Worm (Caenorhabditis elegans) whole organism, early embryonic: ENCODE results near the gene W06A7.4.

Experiments
- ama-1 ChIP-seq: fragments of 150-350 bp; optimal IDR thresholded peaks from 2 replicates; lab custom pipeline; 2014
- tbx-11 ChIP-seq: fragments of 200-800 bp; sonication (Bioruptor generic); IDR thresholded peaks from 2 replicates; pipeline ENCODE4 v1.3.6; 2022; ENCODE audit warnings: missing genetic modification characterization, missing compliant biosample characterization

DNA sequence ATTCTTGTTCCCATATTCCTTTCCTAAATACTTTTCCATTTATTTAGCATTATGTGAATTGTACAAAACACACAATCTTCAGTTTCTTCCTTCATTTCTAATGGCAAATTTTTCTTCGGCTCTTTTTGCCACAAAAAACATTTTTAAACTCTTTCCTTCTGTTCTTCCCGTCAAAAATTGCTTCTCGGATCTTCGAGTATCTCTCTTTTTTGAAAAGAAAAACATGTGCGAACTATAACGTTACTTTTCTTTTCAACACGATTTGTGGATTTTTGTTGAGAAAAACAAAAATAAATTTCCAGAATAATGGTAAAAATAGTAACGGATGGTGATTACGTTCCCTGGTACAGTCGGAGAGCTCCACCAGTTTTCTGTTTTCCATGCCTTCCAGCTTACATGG, 2.7 kb upstream of the W06A7.4 start, which contains the start of gene W06A7.2:
- TF ChIP-seq tbx-11 (GFP tag; lab: Robert Waterston, UW) = no peak
- no peak for TF ChIP-seq ama-1
